Fruit fly (Drosophila melanogaster) whole organism, wandering third instar larva: ENCODE measurements around the gene Fbxl4.

Experiments used
- Abd-B ChIP-seq: fragments of >200 bp; optimal IDR thresholded peaks from 2 replicates; lab custom pipeline; 2017; ENCODE audit warnings: missing biosample characterization, missing genetic modification characterization
- CG32264 ChIP-seq: fragments of 200-800 bp; sonication (Bioruptor generic); optimal IDR thresholded peaks from 2 replicates; lab custom pipeline; 2016; ENCODE audit warnings: missing biosample characterization, missing genetic modification characterization
- Hr83 ChIP-seq: fragments of 200-300 bp; sonication (Bioruptor generic); optimal IDR thresholded peaks from 2 replicates; lab custom pipeline; 2016; ENCODE audit warnings: missing biosample characterization, mild to moderate bottlenecking, missing genetic modification characterization, moderate library complexity; ENCODE audit not compliant: poor library complexity, severe bottlenecking
- Rel ChIP-seq, 2 experiments: fragments of 200-800 bp; sonication (Bioruptor generic) in 1 of 2; optimal IDR thresholded peaks; 2 replicates in 1 of 2; 3 replicates in 1 of 2; lab custom pipeline; 2016 to 2019; ENCODE audit warnings: mild to moderate bottlenecking in 2 of 2, missing biosample characterization in 2 of 2, missing genetic modification characterization in 2 of 2, moderate library complexity in 1 of 2
- Vsx2 ChIP-seq: fragments of 200-300, 225-300 bp; sonication (Bioruptor generic); optimal IDR thresholded peaks from 2 replicates; lab custom pipeline; 2018; ENCODE audit warnings: missing biosample characterization, missing genetic modification characterization; ENCODE audit not compliant: partially characterized antibody
- psq ChIP-seq: fragments of 200-800 bp; sonication (Bioruptor generic); optimal IDR thresholded peaks from 3 replicates; lab custom pipeline; 2017; ENCODE audit warnings: missing biosample characterization, mild to moderate bottlenecking, missing genetic modification characterization, moderate library complexity
- usp ChIP-seq: fragments of >200 bp; optimal IDR thresholded peaks from 2 replicates; lab custom pipeline; 2017; ENCODE audit warnings: missing biosample characterization, missing genetic modification characterization

DNA sequence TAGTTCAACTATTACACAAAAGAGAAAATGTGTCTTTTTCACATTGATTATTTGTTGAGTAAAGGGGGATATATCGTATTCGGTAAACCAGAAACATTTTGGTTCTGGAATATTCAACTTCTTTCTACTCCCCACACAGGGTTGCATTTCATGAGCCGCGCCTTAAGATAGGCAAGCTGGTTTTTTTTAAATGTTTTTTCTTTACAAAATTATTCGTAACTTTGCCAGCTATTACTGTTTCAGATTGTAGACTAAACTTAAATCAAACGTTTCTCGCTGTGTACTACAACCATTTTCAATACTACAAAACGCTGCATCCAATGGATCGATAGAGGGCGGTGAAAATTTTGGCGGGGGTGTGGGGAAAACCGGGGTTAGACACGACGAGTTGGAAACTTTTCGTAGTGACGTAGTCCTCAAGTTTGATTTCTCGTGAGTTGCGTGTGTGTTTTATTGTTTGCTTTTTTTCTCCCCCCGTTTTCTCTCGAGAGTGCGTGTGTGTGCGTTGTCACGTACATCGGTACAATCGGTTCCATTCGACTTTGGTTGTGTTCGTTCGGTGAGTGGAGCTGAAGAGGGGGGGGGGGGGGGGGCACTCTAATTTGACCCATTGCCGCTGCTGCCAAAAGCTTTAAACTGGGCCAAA lies 24.1 kb downstream of the Fbxl4 start:
- TF ChIP-seq usp (GFP tag; lab: Kevin White, UChicago): no peak
- TF ChIP-seq CG32264: no peak
- no peak for TF ChIP-seq Abd-B
- no peak for TF ChIP-seq Vsx2 (GFP tag; lab: Kevin White, UChicago)
- no peak for TF ChIP-seq psq (GFP tag; lab: Kevin White, UChicago)
- no peak for TF ChIP-seq Hr83 (GFP tag; lab: Kevin White, UChicago)
- TF ChIP-seq Rel (GFP tag; optimal IDR thresholded peaks at IDR 0.05; lab: Kevin White, UChicago): no peak
- TF ChIP-seq Rel (tag; optimal IDR thresholded peaks at IDR 0.05; lab: Kevin White, UChicago): no peak
